Fruit fly (Drosophila melanogaster) whole organism, embryonic: ENCODE measurements around the gene CG18258.

ENCODE experiments used
- ATbp ChIP-seq: fragments of 200-800 bp; sonication (Bioruptor generic); optimal IDR thresholded peaks from 2 replicates; lab custom pipeline; 2017; ENCODE audit warnings: missing biosample characterization, mild to moderate bottlenecking, missing genetic modification characterization, missing genetic modification reagents
- Bgb ChIP-seq: fragments of 200-800 bp; sonication (Bioruptor generic); IDR thresholded peaks from 2 replicates; pipeline ENCODE4 v1.3.6; 2022; ENCODE audit warnings: missing biosample characterization, missing genetic modification characterization; ENCODE audit not compliant: partially characterized antibody
- Blimp-1 ChIP-seq: fragments of 200-800 bp; sonication (Bioruptor generic); optimal IDR thresholded peaks from 3 replicates; lab custom pipeline; 2018; ENCODE audit warnings: missing biosample characterization, missing genetic modification characterization, mild to moderate bottlenecking, moderate library complexity, missing genetic modification reagents
- CG10543 ChIP-seq: fragments of 200-800 bp; sonication (Bioruptor generic); optimal IDR thresholded peaks from 3 replicates; lab custom pipeline; 2017; ENCODE audit warnings: missing biosample characterization, mild to moderate bottlenecking, missing genetic modification characterization, moderate library complexity
- CG10565 ChIP-seq: fragments of 200-800 bp; sonication (Bioruptor generic); optimal IDR thresholded peaks from 3 replicates; lab custom pipeline; 2016; ENCODE audit warnings: missing biosample characterization, mild to moderate bottlenecking, missing genetic modification characterization
- CG11247 ChIP-seq: fragments of 200-800 bp; sonication (Bioruptor generic); IDR thresholded peaks from 2 replicates; pipeline ENCODE4 v1.3.6; 2022; ENCODE audit warnings: missing biosample characterization, missing genetic modification characterization
- CG11456 ChIP-seq: fragments of 200-800 bp; sonication (Bioruptor generic); IDR thresholded peaks from 3 replicates; pipeline ENCODE4 v1.3.6; 2022; ENCODE audit warnings: missing biosample characterization, missing genetic modification characterization
- CG11696 ChIP-seq: fragments of 200-800 bp; sonication (Bioruptor generic); IDR thresholded peaks from 2 replicates; pipeline ENCODE4 v1.3.6; 2022; ENCODE audit warnings: missing biosample characterization, missing genetic modification characterization
- CG12659 ChIP-seq: fragments of 200-800 bp; sonication (Bioruptor generic); optimal IDR thresholded peaks from 3 replicates; lab custom pipeline; 2017; ENCODE audit warnings: mild to moderate bottlenecking, missing biosample characterization, missing genetic modification reagents, missing genetic modification characterization
- CG14710 ChIP-seq: fragments of 200-800 bp; sonication (Bioruptor generic); optimal IDR thresholded peaks from 3 replicates; lab custom pipeline; 2019; ENCODE audit warnings: missing biosample characterization, mild to moderate bottlenecking, missing genetic modification characterization, moderate library complexity
- CG15601 ChIP-seq: fragments of 200-800 bp; sonication (Bioruptor generic); optimal IDR thresholded peaks from 3 replicates; lab custom pipeline; 2019; ENCODE audit warnings: missing biosample characterization, mild to moderate bottlenecking, missing genetic modification characterization, moderate library complexity
- CG15696 ChIP-seq: fragments of 200-800 bp; sonication (Bioruptor generic); optimal IDR thresholded peaks from 2 replicates; lab custom pipeline; 2019; ENCODE audit warnings: missing biosample characterization, mild to moderate bottlenecking, missing genetic modification characterization, moderate library complexity
- CG16813 ChIP-seq: fragments of 200-800 bp; sonication (Bioruptor generic); IDR thresholded peaks from 3 replicates; pipeline ENCODE4 v1.3.6; 2022; ENCODE audit warnings: missing biosample characterization, missing genetic modification characterization; ENCODE audit not compliant: partially characterized antibody
- CG17829 ChIP-seq: fragments of 200-800 bp; optimal IDR thresholded peaks from 2 replicates; lab custom pipeline; 2019; ENCODE audit warnings: missing biosample characterization, mild to moderate bottlenecking, missing genetic modification characterization, moderate library complexity
- CG2120 ChIP-seq: fragments of 200-800 bp; sonication (Bioruptor generic); optimal IDR thresholded peaks from 3 replicates; lab custom pipeline; 2016; ENCODE audit warnings: missing biosample characterization, missing genetic modification characterization
- CG2678 ChIP-seq: fragments of 200-800 bp; sonication (Bioruptor generic); optimal IDR thresholded peaks from 3 replicates; lab custom pipeline; 2019; ENCODE audit warnings: missing biosample characterization, mild to moderate bottlenecking, missing genetic modification characterization, moderate library complexity
- CG2875 ChIP-seq: fragments of 200-800 bp; sonication (Bioruptor generic); optimal IDR thresholded peaks from 2 replicates; lab custom pipeline; 2017; ENCODE audit warnings: missing biosample characterization, mild to moderate bottlenecking, missing genetic modification characterization, missing genetic modification reagents
- CG34224 ChIP-seq: fragments of 200-800 bp; sonication (Bioruptor generic); IDR thresholded peaks from 3 replicates; pipeline ENCODE4 v1.3.6; 2022; ENCODE audit warnings: missing biosample characterization, missing genetic modification characterization; ENCODE audit not compliant: partially characterized antibody
- CG4424 ChIP-seq: fragments of 200-800 bp; sonication (Bioruptor generic); optimal IDR thresholded peaks from 3 replicates; lab custom pipeline; 2016; ENCODE audit warnings: missing biosample characterization, missing genetic modification characterization
- CG4730 ChIP-seq: fragments of 200-800 bp; sonication (Bioruptor generic); IDR thresholded peaks from 2 replicates; pipeline ENCODE4 v1.3.6; 2022; ENCODE audit warnings: missing biosample characterization, missing genetic modification characterization
- CG4854 ChIP-seq: fragments of 200-800 bp; sonication (Bioruptor generic); optimal IDR thresholded peaks from 2 replicates; lab custom pipeline; 2016; ENCODE audit warnings: missing biosample characterization, missing genetic modification characterization, inconsistent platforms
- CG6254 ChIP-seq: fragments of 200-800 bp; sonication (Bioruptor generic); optimal IDR thresholded peaks from 3 replicates; lab custom pipeline; 2017; ENCODE audit warnings: mild to moderate bottlenecking, missing biosample characterization, missing genetic modification reagents, missing genetic modification characterization
- CG8359 ChIP-seq: fragments of 200-800 bp; sonication (Bioruptor generic); optimal IDR thresholded peaks from 2 replicates; lab custom pipeline; 2017; ENCODE audit warnings: missing biosample characterization, mild to moderate bottlenecking, missing genetic modification characterization, borderline replicate concordance
- Dad ChIP-seq: fragments of 200-800 bp; sonication (Bioruptor generic); optimal IDR thresholded peaks from 3 replicates; lab custom pipeline; 2016; ENCODE audit warnings: missing biosample characterization, missing genetic modification characterization
- E2f1 ChIP-seq: fragments of 200-800 bp; sonication (Bioruptor generic); IDR thresholded peaks from 2 replicates; pipeline ENCODE4 v1.3.6; 2022; ENCODE audit warnings: missing biosample characterization, missing genetic modification characterization
- ERR ChIP-seq: fragments of 200-800 bp; sonication (Bioruptor generic); optimal IDR thresholded peaks from 2 replicates; lab custom pipeline; 2016; ENCODE audit warnings: missing biosample characterization, missing genetic modification characterization
- Gsc ChIP-seq: fragments of 200-800 bp; sonication (Bioruptor generic); IDR thresholded peaks from 2 replicates; pipeline ENCODE4 v1.3.6; 2022; ENCODE audit warnings: missing biosample characterization, missing genetic modification characterization
- H15 ChIP-seq: fragments of 200-800 bp; sonication (Bioruptor generic); IDR thresholded peaks from 3 replicates; pipeline ENCODE4 v1.3.6; 2022; ENCODE audit warnings: missing biosample characterization, missing genetic modification characterization
- HLHmδ ChIP-seq: fragments of 200-800 bp; sonication (Bioruptor generic); optimal IDR thresholded peaks from 2 replicates; lab custom pipeline; 2018; ENCODE audit warnings: missing biosample characterization, mild to moderate bottlenecking, missing genetic modification characterization, moderate library complexity
- Hmr ChIP-seq: fragments of 200-800 bp; sonication (Bioruptor generic); optimal IDR thresholded peaks from 3 replicates; lab custom pipeline; 2017; ENCODE audit warnings: mild to moderate bottlenecking, missing biosample characterization, missing genetic modification reagents, missing genetic modification characterization
- Hr39 ChIP-seq: fragments of >200 bp; optimal IDR thresholded peaks from 2 replicates; lab custom pipeline; 2017
- Lim3 ChIP-seq: fragments of 200-800 bp; sonication (Bioruptor generic); IDR thresholded peaks from 2 replicates; pipeline ENCODE4 v1.3.6; 2022; ENCODE audit warnings: missing biosample characterization, missing genetic modification characterization
- Nf-YB ChIP-seq: fragments of 200-800 bp; sonication (Bioruptor generic); optimal IDR thresholded peaks from 3 replicates; lab custom pipeline; 2019; ENCODE audit warnings: missing biosample characterization, mild to moderate bottlenecking, missing genetic modification characterization, moderate library complexity
- Oaz ChIP-seq: fragments of 200-800 bp; sonication (Bioruptor generic); IDR thresholded peaks from 2 replicates; pipeline ENCODE4 v1.3.6; 2022; ENCODE audit warnings: missing biosample characterization, missing genetic modification characterization
- Usf ChIP-seq: fragments of 200-800 bp; sonication (Bioruptor generic); optimal IDR thresholded peaks from 2 replicates; lab custom pipeline; 2017; ENCODE audit warnings: missing genotype, missing biosample characterization, missing genetic modification characterization
- Xrp1 ChIP-seq: fragments of 200-800 bp; sonication (Bioruptor generic); IDR thresholded peaks from 2 replicates; pipeline ENCODE4 v1.3.6; 2022; ENCODE audit warnings: missing biosample characterization, missing genetic modification characterization
- ash1 ChIP-seq: fragments of 200-800 bp; sonication (Bioruptor generic); optimal IDR thresholded peaks from 2 replicates; lab custom pipeline; 2018; ENCODE audit warnings: missing biosample characterization, mild to moderate bottlenecking, missing genetic modification characterization
- bcd ChIP-seq: fragments of 200-800 bp; sonication (Bioruptor generic); optimal IDR thresholded peaks from 2 replicates; lab custom pipeline; 2017; ENCODE audit warnings: missing biosample characterization, mild to moderate bottlenecking, missing genetic modification characterization
- ci ChIP-seq: fragments of 200-800 bp; sonication (Bioruptor generic); IDR thresholded peaks from 3 replicates; pipeline ENCODE4 v1.3.6; 2022; ENCODE audit warnings: missing biosample characterization, missing genetic modification characterization
- fu2 ChIP-seq: fragments of 200-800 bp; sonication (Bioruptor generic); optimal IDR thresholded peaks from 2 replicates; lab custom pipeline; 2016; ENCODE audit warnings: missing biosample characterization, missing genetic modification characterization
- gce ChIP-seq: fragments of 200-800 bp; sonication (Bioruptor generic); IDR thresholded peaks from 3 replicates; pipeline ENCODE4 v1.3.6; 2022; ENCODE audit warnings: missing biosample characterization, missing genetic modification characterization
- kay ChIP-seq: fragments of 200-800 bp; sonication (Bioruptor generic); optimal IDR thresholded peaks from 2 replicates; lab custom pipeline; 2016; ENCODE audit warnings: missing biosample characterization, missing genetic modification characterization
- mam ChIP-seq: fragments of 200-800 bp; sonication (Bioruptor generic); optimal IDR thresholded peaks from 3 replicates; lab custom pipeline; 2016; ENCODE audit warnings: missing biosample characterization, missing genetic modification characterization
- otp ChIP-seq: fragments of 200-800 bp; sonication (Bioruptor generic); IDR thresholded peaks from 3 replicates; pipeline ENCODE4, ENCODE4 v1.3.6; 2022; ENCODE audit warnings: missing biosample characterization, missing genetic modification characterization
- pfk ChIP-seq: fragments of 200-800 bp; sonication (Bioruptor generic); optimal IDR thresholded peaks from 2 replicates; lab custom pipeline; 2018; ENCODE audit warnings: missing biosample characterization, mild to moderate bottlenecking, missing genetic modification characterization, moderate library complexity
- so ChIP-seq: fragments of 200-800 bp; sonication (Bioruptor generic); IDR thresholded peaks from 3 replicates; pipeline ENCODE4 v1.3.6; 2022; ENCODE audit warnings: missing biosample characterization, missing genetic modification characterization
- stwl ChIP-seq: fragments of 200-800 bp; sonication (Bioruptor generic); optimal IDR thresholded peaks from 3 replicates; lab custom pipeline; 2018; ENCODE audit warnings: missing biosample characterization, mild to moderate bottlenecking, missing genetic modification characterization, moderate library complexity
- tio ChIP-seq: fragments of 200-800 bp; sonication (Bioruptor generic); optimal IDR thresholded peaks from 2 replicates; lab custom pipeline; 2017; ENCODE audit warnings: missing biosample characterization, missing genetic modification characterization, inconsistent platforms
- tx ChIP-seq: fragments of 200-800 bp; sonication (Bioruptor generic); optimal IDR thresholded peaks from 2 replicates; lab custom pipeline; 2016; ENCODE audit warnings: missing biosample characterization, missing genetic modification characterization
- zf30C ChIP-seq: fragments of 200-800 bp; sonication (Bioruptor generic); optimal IDR thresholded peaks from 3 replicates; lab custom pipeline; 2018; ENCODE audit warnings: missing biosample characterization, mild to moderate bottlenecking, missing genetic modification characterization

CG18258 gene

DNA sequence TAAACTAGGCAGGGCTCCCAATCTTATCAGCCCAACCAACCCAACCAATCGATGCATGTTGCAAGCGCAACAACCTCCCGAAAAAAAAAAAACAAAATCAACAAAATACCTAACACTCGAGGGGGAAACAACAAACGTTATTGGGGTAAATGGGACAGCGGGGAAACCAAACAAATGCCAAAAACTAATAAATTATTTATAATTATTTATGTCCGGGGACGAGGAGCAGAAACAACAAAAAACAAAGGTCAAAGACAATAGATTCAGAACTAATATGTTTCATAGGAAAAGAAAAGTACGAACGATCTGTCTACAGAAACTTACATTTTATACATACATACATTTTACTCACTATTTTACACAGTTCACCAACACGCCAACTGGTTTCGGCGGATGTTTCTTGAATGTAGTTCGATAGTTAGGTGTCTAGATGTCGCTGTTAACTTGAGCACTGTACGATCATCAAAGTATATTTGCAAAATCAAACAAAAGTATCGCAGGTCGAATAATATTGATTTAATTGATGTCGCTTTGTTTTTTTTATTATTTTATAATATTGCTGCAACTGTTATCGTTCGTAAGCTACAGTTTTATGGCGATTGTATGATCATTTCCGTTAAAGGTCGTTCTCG is 36.4 kb upstream of the CG18258 start (continued):
- TF ChIP-seq CG4424 (peak; percentile 9), Hmr (GFP tag; lab: Kevin White, UChicago) (peak; percentile 32), gce (GFP tag; lab: Robert Waterston, UW) (no peak), fu2 (no peak), CG2875 (GFP tag; lab: Kevin White, UChicago) (no peak), CG8359 (GFP tag; lab: Kevin White, UChicago) (no peak), tx (GFP tag; lab: Kevin White, UChicago) (peak; percentile 4), CG2120 (GFP tag; lab: Kevin White, UChicago) (peak; percentile 35), Bgb (GFP tag; lab: Robert Waterston, UW) (peak; percentile 77), H15 (GFP tag; lab: Robert Waterston, UW) (no peak), Blimp-1 (peak; percentile 8), CG16813 (GFP tag; lab: Robert Waterston, UW) (peak; percentile 51; the same call in 1 of the 3 replicates), ERR (GFP tag; lab: Kevin White, UChicago) (no peak), ci (GFP tag; lab: Robert Waterston, UW) (0 out of 3 replicates have a peak, but pooled peaks have one; percentile 50), CG34224 (no peak), E2f1 (no peak), CG6254 (GFP tag; lab: Kevin White, UChicago) (no peak), CG2678 (no peak), HLHmδ (GFP tag; lab: Kevin White, UChicago) (no peak), CG4730 (no peak), mam (peak; percentile 35), otp (no peak), Dad (GFP tag; lab: Kevin White, UChicago) (no peak), CG14710 (peak; percentile 10), CG15696 (tag; lab: Kevin White, UChicago) (peak; percentile 41), zf30C (no peak), Oaz (GFP tag; lab: Robert Waterston, UW) (no peak), ATbp (GFP tag; lab: Kevin White, UChicago) (no peak), CG10565 (GFP tag; lab: Kevin White, UChicago) (no peak), Lim3 (GFP tag; lab: Robert Waterston, UW) (no peak), tio (no peak), pfk (GFP tag; lab: Kevin White, UChicago) (no peak), kay (GFP tag; lab: Kevin White, UChicago) (no peak), CG11247 (GFP tag; lab: Robert Waterston, UW) (peak; percentile 54), CG11696 (GFP tag; lab: Robert Waterston, UW) (no peak), CG11456 (GFP tag; lab: Robert Waterston, UW) (peak; percentile 68; the same call in 2 of the 3 replicates), Nf-YB (peak; percentile 41), CG17829 (tag; lab: Kevin White, UChicago) (peak; percentile 27), CG10543 (GFP tag; lab: Kevin White, UChicago) (no peak), ash1 (GFP tag; lab: Kevin White, UChicago) (peak; percentile 15), CG15601 (tag; lab: Kevin White, UChicago) (peak; percentile 27), Hr39 (lab: Kevin White, UChicago) (no peak), CG12659 (GFP tag; lab: Kevin White, UChicago) (peak; percentile 28), bcd (GFP tag; lab: Kevin White, UChicago) (peak; percentile 0), stwl (peak; percentile 28), Xrp1 (no peak), CG4854 (GFP tag; lab: Kevin White, UChicago) (peak; percentile 24), so (GFP tag; lab: Robert Waterston, UW) (no peak), Gsc (GFP tag; lab: Robert Waterston, UW) (no peak), Usf (no peak)
